Fruit fly (Drosophila melanogaster): ENCODE measurements around the gene Tcs6.

DNA sequence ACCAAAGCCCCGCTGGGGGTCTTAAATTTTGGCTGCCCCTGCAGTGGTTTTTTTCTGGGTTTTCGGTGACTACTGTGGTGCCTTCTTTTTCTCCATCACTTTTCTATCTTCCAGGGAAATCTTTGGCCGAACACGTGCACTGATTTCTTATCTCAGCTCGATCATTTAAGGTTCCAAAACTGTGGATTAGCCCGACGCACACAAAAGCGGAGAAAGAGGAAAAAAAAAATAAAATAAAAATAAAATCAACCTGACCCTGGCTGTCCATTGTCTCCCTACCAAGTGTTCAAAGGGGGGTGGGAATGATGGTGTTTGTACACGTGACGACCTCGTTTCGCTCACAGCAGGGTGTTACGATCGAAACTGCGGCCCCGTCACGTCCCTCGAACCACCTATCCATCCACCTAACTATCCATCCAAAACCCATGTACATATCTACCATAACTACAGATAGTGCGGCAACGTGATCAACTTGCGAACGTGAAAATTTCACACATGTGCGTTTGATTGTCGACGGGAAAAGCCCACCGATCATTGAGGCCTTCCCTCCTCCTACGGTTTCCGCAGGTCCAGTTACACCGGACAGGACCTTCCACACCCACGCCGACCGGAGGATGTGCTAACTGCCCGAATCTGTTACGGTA is 31.3 kb downstream of the Tcs6 start:
- TF ChIP-seq insv (optimal IDR thresholded peaks at IDR 0.05) (no peak), psq (optimal IDR thresholded peaks at IDR 0.05) (no peak), Sin3A (optimal IDR thresholded peaks at IDR 0.05) (no peak), h (optimal IDR thresholded peaks at IDR 0.05) (no peak), ttk (optimal IDR thresholded peaks at IDR 0.05) (no peak), Myc (optimal IDR thresholded peaks at IDR 0.05) (no peak)
